Worm (Caenorhabditis elegans) whole organism, dauer: Measurements from ENCODE around the gene nhr-87.
"Not testable (repeated sequence)": the region's sequence is repeated elsewhere in the genome, so short reads cannot be mapped to it uniquely, and the experiment has no call there.

ENCODE experiments used
- unc-62 ChIP-seq: sonication (generic microtip); optimal IDR thresholded peaks from 2 replicates; lab custom pipeline; 2017; ENCODE audit warnings: missing biosample characterization, missing genetic modification reagents, missing genetic modification characterization

The nhr-87 gene

DNA sequence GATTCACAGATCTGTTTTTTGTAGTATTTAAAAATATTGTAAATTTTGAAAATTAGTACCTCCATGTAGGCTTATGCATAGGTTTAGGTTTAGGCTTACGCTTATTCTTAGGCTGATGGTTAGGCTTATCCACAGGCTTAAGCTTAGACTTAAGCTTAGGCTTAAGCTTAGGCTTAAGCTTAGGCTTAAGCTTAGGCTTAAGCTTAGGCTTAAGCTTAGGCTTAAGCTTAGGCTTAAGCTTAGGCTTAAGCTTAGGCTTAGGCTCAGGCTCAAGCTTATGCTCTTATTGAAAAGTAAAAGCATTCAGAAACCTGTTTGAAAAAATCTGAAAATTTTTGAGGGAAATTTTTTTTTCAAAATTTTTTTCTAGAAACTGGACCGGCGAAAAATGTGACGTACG, 8.8 kb downstream of the nhr-87 start:
- TF ChIP-seq unc-62 (GFP tag; lab: Kevin White, UChicago), result no peak

DNA sequence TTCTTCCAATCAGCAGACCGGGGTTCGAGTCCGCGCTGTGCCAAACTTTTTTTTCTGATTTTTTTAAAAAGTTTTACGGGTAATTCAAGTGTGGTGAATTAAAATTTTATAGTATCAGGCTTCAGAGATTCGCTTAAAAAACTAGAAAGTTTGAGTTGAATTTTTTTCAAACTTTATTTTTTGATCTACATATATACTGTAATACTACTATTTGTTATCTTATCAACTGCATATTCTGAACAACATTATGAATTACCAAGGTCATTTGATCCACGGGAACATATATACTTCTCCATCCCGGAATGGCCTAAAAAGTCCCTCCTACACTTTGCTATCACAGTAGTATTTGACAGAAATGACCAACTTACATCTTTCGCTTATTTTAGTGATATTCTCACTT, 9.6 kb downstream of the nhr-87 start, which contains the start of gene Y41D4B.6:
TSS of gene Y41D4B.6 (plus strand) at position 301 of the 400 bp plus-strand sequence.
- TF ChIP-seq unc-62 (GFP tag; lab: Kevin White, UChicago), result no peak

DNA sequence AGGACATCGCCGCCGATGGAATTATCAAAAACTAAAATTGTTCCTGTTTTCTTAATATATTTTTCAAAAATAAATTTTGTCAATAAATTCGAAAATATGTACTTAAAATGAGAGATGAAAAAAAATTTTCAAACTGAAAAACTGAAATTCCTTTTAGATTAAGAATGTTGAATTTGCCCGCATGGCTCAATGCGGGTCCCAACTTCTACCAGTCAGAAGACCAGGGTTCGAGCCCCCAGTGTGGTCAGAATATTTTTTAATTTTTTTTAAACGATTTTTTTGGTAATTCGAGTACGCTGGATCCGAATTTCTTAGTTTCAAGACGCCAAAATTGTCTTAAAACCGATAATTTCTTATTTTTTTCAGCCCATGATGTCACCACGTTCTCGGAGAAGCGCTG, 13.5 kb downstream of the nhr-87 start:
- no peak for TF ChIP-seq unc-62 (GFP tag; lab: Kevin White, UChicago)

DNA sequence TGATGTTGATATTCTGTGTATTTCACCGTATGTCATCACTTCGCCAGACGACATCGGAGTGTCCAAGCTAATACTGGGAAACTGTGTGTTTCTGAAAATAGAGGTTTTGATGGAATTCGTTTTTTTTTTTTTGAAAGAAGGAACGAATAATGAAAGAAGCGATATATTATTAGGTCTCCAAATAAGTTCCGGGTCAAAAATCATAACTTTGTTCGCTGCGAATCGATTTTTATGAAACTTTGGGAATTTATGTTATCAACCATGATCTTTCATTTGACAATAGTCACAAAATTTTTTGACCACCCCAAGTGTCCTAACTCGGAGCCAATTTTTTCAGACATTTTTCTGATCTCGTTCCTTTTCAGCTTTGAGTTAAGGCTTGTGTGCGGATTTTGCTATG, 21.4 kb downstream of the nhr-87 start, which contains the start of gene nhr-274:
TSS of gene nhr-274 (minus strand) at position 101 of the 400 bp plus-strand sequence.
- not testable (repeated sequence) for TF ChIP-seq unc-62 (GFP tag; lab: Kevin White, UChicago)

DNA sequence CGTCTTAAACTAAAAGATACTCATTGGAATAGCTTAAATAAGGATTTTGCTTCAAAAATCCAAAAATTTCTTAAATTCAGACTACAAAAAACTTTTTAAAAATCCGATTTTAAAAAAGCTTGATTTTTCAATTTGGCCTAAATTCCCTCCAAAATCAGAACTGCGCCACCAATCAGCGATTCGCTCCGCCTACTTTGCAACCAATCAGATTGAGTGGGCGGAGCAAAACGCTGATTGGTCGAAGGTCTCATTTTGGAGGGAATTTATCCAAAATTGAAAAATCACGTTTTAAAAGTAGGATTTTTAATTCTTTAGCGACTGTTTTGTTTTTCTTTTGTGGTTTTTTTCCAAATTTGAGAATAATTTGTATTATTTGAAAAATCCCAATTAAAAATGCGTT, 25.5 kb downstream of the nhr-87 start:
- no peak for TF ChIP-seq unc-62 (GFP tag; lab: Kevin White, UChicago)

DNA sequence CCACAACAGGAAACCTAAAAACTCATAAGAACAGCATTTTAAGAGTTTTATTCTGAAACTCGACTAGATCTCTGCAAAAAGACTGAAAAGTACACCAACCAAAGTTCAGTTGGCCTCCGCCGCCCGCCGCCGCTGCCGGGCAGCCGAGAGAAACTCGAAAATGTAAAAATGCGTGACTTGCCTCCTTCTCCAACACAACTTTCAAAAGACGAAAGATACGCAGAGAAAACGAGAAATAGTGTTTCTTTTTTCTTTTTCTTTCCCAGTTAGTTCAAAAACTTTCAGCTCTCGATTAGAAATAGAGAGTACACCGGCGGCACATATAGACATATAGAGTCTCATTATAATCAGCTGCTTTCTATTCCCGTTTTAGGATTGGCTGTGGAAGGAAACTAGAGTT, 26.0 kb downstream of the nhr-87 start:
- TF ChIP-seq unc-62 (GFP tag; lab: Kevin White, UChicago), result no peak

DNA sequence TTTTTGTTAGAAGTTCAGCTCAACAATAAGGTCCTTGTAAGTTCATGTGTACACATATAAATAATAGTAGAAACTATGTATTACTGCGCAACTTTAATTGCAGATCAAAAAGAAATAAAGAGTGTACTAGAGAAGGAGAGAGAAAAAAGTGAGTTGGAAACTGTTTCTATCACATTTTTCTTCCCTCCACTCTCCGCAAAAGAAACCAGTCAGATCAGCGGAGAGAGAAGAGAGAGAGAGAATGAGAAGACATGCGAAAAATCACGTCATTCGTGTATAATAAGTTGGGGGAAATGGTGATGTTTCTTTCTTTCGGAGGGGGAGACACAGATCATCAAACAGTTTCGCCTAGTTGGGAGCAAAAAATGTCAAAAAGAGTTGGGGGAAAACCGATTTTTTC, 31.5 kb downstream of the nhr-87 start:
- TF ChIP-seq unc-62 (GFP tag; lab: Kevin White, UChicago), result no peak

DNA sequence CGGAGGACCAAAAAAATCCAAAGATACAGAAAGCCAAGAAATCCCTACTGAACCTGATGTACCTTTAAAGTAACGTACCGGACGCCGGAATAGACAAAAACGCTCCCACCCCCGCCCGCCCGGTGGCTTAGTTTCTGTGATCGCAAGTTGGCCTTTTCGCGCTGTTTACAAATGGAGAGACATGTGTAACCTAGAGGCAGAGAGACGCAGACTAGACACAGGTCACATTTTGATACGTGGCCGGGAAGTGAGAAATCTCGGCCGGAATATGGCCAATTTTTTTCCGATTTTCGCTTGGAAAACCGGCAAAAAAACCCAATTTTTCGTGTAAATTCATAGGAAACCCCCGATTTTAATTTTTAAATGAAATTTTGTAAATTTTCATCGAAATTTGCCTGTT, 33.2 kb downstream of the nhr-87 start:
- no peak for TF ChIP-seq unc-62 (GFP tag; lab: Kevin White, UChicago)

DNA sequence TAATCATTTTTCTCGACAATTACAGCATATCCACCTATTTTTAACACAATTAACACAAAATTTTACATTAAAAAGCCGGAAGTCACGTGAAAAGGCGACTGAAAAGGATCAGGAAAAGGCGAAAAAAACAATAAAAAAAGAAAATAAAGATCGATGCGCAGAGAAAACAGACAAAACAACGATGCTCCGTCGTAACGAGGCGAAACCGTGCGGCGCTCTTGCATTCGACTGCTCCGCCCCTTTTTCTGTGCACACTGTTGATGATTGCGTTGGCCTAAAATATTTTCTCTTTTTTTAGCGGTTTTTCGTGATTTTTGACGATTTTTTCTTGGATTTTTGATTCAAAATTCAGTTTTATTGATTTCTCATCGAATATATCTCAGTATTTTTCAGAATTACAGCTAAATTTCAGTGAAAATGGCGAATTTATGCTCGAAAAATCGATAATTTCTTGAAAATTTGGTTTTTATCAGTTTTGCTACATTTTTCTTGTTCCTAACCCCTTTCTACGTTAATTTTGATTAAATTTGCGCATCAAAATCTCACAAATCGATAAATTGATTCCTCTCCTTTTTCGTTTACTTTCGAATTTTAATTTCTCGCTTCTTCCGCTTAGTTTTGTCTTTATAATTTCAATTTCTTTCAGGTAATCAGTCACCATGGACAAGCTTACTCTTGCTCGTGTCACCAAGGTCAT, 35.4 kb downstream of the nhr-87 start, which contains the start of gene rps-28:
TSS of gene rps-28 (plus strand) at position 647 of the 697 bp plus-strand sequence.
- TF ChIP-seq unc-62 (GFP tag; lab: Kevin White, UChicago), result no peak

DNA sequence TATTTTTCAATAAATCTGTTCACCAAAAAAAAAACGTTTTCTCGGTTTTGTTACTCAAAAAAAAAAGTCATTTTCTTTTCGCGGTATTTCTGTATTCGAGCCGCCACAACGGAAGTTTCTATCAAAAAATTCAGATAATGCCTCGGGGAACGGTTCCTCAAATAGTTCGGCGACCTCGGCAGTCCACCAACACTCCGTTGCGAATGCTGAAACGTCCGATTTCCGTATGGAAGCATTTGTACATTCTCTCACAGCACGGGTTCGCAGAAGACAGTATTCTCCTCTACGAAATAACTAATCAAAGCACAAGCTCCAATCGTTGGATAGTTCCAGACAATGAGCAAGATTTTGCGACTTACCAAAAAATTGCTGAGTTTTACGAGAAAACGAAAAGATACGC, 36.1 kb downstream of the nhr-87 start, which contains the start of gene Y41D4B.4:
TSS of gene Y41D4B.4 (plus strand) at position 133 of the 400 bp plus-strand sequence.
- TF ChIP-seq unc-62 (GFP tag; lab: Kevin White, UChicago), result no peak

DNA sequence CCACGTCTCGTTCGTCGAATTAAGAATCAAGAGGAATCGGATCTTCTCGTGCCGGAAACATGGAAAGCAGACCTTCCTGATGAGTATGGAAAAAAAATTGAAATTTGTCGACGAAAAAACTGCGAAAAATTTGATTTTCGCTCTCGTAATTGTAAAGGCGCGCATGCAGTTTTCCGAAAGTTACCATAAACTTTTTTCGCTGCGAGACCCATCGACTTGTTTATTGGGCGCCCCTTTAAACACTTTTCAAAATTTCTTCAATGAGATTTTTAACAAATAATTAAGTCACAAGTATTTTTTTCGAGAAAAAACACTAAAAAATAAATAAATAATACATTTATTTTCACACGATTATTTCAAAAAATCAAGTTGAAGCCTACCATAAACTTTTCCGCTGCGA, 36.9 kb downstream of the nhr-87 start:
- no peak for TF ChIP-seq unc-62 (GFP tag; lab: Kevin White, UChicago)

DNA sequence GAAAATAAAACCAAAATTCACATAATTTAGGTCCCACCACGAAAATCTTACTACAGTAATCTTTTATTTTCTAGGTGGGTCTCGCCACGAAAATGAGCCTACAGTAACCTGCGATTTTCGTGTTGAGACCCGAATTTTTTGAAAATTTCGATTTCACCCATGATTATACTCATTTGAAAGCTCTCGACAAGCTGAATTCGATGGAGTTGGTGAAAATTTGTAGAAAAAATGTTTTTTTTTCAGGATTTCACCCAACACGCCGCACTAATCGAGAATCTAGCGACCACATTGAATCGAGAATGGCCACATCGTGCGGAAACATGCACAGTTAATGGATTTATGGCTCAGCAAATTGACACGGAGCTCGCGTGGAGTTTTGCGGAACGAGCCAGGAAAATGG, 39.0 kb downstream of the nhr-87 start:
- no peak for TF ChIP-seq unc-62 (GFP tag; lab: Kevin White, UChicago)

DNA sequence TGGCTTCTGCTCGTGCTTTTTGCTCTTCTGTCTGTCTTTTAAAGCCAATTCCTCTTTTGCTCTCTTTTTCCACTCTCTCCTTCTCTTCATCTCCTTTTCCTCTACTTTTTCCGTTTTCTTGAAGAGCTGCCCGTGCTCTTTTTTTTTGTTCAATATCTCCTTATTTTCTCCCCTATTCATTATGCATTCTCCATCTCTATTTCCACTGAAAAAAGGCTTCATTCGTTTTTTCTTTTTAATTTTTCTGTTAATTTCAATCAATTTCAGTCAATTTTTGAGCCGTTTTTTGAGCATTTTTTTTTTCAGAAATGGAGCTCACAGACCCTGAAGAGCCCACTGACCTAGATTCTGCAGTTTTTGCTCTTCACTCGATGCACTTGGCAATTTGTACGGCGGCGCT, 48.6 kb downstream of the nhr-87 start, which contains the start of gene Y41D4B.1:
TSS of gene Y41D4B.1 (plus strand) at position 301 of the 400 bp plus-strand sequence.
- no peak for TF ChIP-seq unc-62 (GFP tag; lab: Kevin White, UChicago)
